Worm (Caenorhabditis elegans) whole organism, L1 larva: ENCODE measurements around the gene H12D21.9.

Experiments used
- C16A3.4 ChIP-seq: fragments of 150-350 bp; optimal IDR thresholded peaks from 2 replicates; lab custom pipeline; 2014; ENCODE audit warnings: missing biosample characterization, missing genetic modification characterization
- blmp-1 ChIP-seq: fragments of 150-350 bp; optimal IDR thresholded peaks from 2 replicates; lab custom pipeline; 2014; ENCODE audit warnings: missing biosample characterization, missing genetic modification characterization
- nhr-237 ChIP-seq: fragments of 150-350 bp; optimal IDR thresholded peaks from 2 replicates; lab custom pipeline; 2014; ENCODE audit warnings: missing biosample characterization, missing genetic modification characterization
- snpc-4 ChIP-seq: fragments of 150-350 bp; optimal IDR thresholded peaks from 2 replicates; lab custom pipeline; 2014; ENCODE audit warnings: missing biosample characterization, missing genetic modification characterization
- zag-1 ChIP-seq: fragments of 150-350 bp; optimal IDR thresholded peaks from 2 replicates; lab custom pipeline; 2014; ENCODE audit warnings: missing biosample characterization, missing genetic modification characterization

DNA sequence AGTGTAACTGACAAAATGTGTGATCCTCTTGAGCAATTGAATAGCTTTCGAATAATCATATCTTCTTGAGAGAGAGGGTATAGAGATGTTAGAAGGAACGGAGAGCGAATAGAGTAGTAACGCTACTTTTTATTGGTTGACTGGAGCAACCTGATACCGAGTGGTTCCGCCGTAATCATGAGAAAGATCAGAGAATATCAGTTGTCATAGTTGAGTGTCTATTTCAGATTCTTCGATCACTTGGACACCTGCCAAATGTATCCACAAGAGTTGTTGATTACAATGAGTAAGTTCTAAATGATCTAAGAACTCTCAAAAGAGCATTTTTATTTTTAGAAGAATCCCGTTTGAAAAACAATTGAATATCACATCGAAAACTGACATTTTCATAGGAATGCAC, 1.5 kb upstream of the H12D21.9 start:
- TF ChIP-seq snpc-4 (tag; lab: Kevin White, UChicago), result no peak
- no peak for TF ChIP-seq zag-1 (tag; lab: Kevin White, UChicago)
- TF ChIP-seq blmp-1 (tag; lab: Kevin White, UChicago), result no peak
- TF ChIP-seq nhr-237 (tag; lab: Kevin White, UChicago), result no peak
- no peak for TF ChIP-seq C16A3.4 (tag; lab: Kevin White, UChicago)
